Comparison of ENCODE assay signal across 6 worm cellular contexts in genomic region chrX:17066937-17067336, ce11.
TF ChIP-seq lines count a peak whose summit lies in the region.

No protein-coding gene starts in this region.

TF ChIP-seq in whole organism, L1 larva, 84 proteins besides CTCF, POLR2A, EP300 and RAD21:
- TF ChIP-seq lin-35 (GFP tag; optimal IDR thresholded peaks at IDR 0.05; lab: Kevin White, UChicago) (peak in 1 of 2 experiments; percentile 33), nhr-28 (tag; optimal IDR thresholded peaks at IDR 0.05; lab: Kevin White, UChicago) (no peak), lin-14 (GFP tag; optimal IDR thresholded peaks at IDR 0.05; lab: Kevin White, UChicago) (peak; percentile 12), elt-2 (tag; optimal IDR thresholded peaks at IDR 0.05; lab: Kevin White, UChicago) (peak; percentile 79), sox-4 (tag; optimal IDR thresholded peaks at IDR 0.05; lab: Kevin White, UChicago) (no peak), ztf-4 (tag; optimal IDR thresholded peaks at IDR 0.05; lab: Kevin White, UChicago) (no peak)

TF ChIP-seq in whole organism, L2 larva, 48 proteins besides CTCF, POLR2A, EP300 and RAD21:
- TF ChIP-seq blmp-1 (tag; optimal IDR thresholded peaks at IDR 0.05; lab: Kevin White, UChicago; ENCODE audit: insufficient read depth): no peak
- peak; percentile 55 for TF ChIP-seq sma-9 (GFP tag; optimal IDR thresholded peaks at IDR 0.05; lab: Kevin White, UChicago)
- TF ChIP-seq sma-9 (tag; optimal IDR thresholded peaks at IDR 0.05; lab: Kevin White, UChicago): no peak
- peak; percentile 21 for TF ChIP-seq fos-1 (tag; optimal IDR thresholded peaks at IDR 0.05; lab: Kevin White, UChicago)
TF ChIP-seq in whole organism, L2 larva: peak in this region for 2.

TF ChIP-seq in whole organism, L3 larva, 47 proteins besides CTCF, POLR2A, EP300 and RAD21:
- TF ChIP-seq elt-2 (tag; optimal IDR thresholded peaks at IDR 0.05; lab: Kevin White, UChicago): peak; percentile 85
- TF ChIP-seq pha-4 (tag; optimal IDR thresholded peaks at IDR 0.05; lab: Kevin White, UChicago): peak; percentile 23
- TF ChIP-seq pqm-1 (tag; optimal IDR thresholded peaks at IDR 0.05; lab: Kevin White, UChicago): peak; percentile 48
- no peak for TF ChIP-seq ceh-16 (tag; optimal IDR thresholded peaks at IDR 0.05; lab: Kevin White, UChicago)

TF ChIP-seq in whole organism, L4 larva, 104 proteins besides CTCF, POLR2A, EP300 and RAD21:
- peak; percentile 72 for TF ChIP-seq dmd-6 (GFP tag; IDR thresholded peaks at IDR 0.05; lab: Robert Waterston, UW)
- TF ChIP-seq mxl-2 (GFP tag; conservative IDR thresholded peaks at IDR 0.05; lab: Robert Waterston, UW): no peak
- TF ChIP-seq daf-16 (GFP tag; optimal IDR thresholded peaks at IDR 0.05; lab: Kevin White, UChicago): no peak
- TF ChIP-seq daf-16 (tag; optimal IDR thresholded peaks at IDR 0.05; lab: Kevin White, UChicago): peak; percentile 77
- no peak for TF ChIP-seq ces-1 (GFP tag; optimal IDR thresholded peaks at IDR 0.05; lab: Kevin White, UChicago)
- TF ChIP-seq hlh-30 (tag; optimal IDR thresholded peaks at IDR 0.05; lab: Kevin White, UChicago; ENCODE audit: insufficient read depth): peak; percentile 65
- peak; percentile 67 for TF ChIP-seq dve-1 (tag; optimal IDR thresholded peaks at IDR 0.05; lab: Kevin White, UChicago; ENCODE audit: insufficient read depth)
- peak; percentile 34 for TF ChIP-seq hlh-11 (tag; optimal IDR thresholded peaks at IDR 0.05; lab: Kevin White, UChicago)
- no peak for TF ChIP-seq F49E8.2 (tag; optimal IDR thresholded peaks at IDR 0.05; lab: Kevin White, UChicago; ENCODE audit: borderline replicate concordance)
- no peak for TF ChIP-seq lsy-2 (tag; optimal IDR thresholded peaks at IDR 0.05; lab: Kevin White, UChicago)
- peak in 1 of 2 experiments; percentile 32 for TF ChIP-seq mdl-1 (tag; optimal IDR thresholded peaks at IDR 0.05; lab: Kevin White, UChicago)
- TF ChIP-seq aly-2 (tag; optimal IDR thresholded peaks at IDR 0.05; lab: Kevin White, UChicago): no peak
- peak in 1 of 2 experiments; percentile 71 for TF ChIP-seq unc-62 (GFP tag; optimal IDR thresholded peaks at IDR 0.05 in 1 of 2; lab: Kevin White, UChicago)
- TF ChIP-seq unc-62 (tag; optimal IDR thresholded peaks at IDR 0.05; lab: Kevin White, UChicago): no peak
- TF ChIP-seq jun-1 (tag; optimal IDR thresholded peaks at IDR 0.05; lab: Kevin White, UChicago): no peak
- TF ChIP-seq dmd-8 (GFP tag; IDR thresholded peaks at IDR 0.05; lab: Robert Waterston, UW): no peak
- TF ChIP-seq saeg-2 (GFP tag; IDR thresholded peaks at IDR 0.05; lab: Robert Waterston, UW): no peak
- TF ChIP-seq nhr-28 (tag; optimal IDR thresholded peaks at IDR 0.05; lab: Kevin White, UChicago): peak; percentile 51
- TF ChIP-seq F44E2.7 (GFP tag; IDR thresholded peaks at IDR 0.05; lab: Robert Waterston, UW): no peak
- TF ChIP-seq lin-15B (tag; optimal IDR thresholded peaks at IDR 0.05; lab: Kevin White, UChicago): no peak
- TF ChIP-seq ctbp-1 (GFP tag; IDR thresholded peaks at IDR 0.05; lab: Robert Waterston, UW): no peak
- peak; percentile 68 for TF ChIP-seq pqm-1 (tag; optimal IDR thresholded peaks at IDR 0.05; lab: Kevin White, UChicago)
- TF ChIP-seq php-3 (GFP tag; IDR thresholded peaks at IDR 0.05; lab: Robert Waterston, UW): 0 out of 2 replicates have a peak, but pooled peaks have one; percentile 37
- no peak for TF ChIP-seq nhr-48 (tag; optimal IDR thresholded peaks at IDR 0.05; lab: Kevin White, UChicago)
- TF ChIP-seq lin-1 (GFP tag; IDR thresholded peaks at IDR 0.05; lab: Robert Waterston, UW): no peak
- TF ChIP-seq spr-3 (GFP tag; optimal IDR thresholded peaks at IDR 0.05; lab: Kevin White, UChicago): no peak

TF ChIP-seq in whole organism, late embryonic, 69 proteins besides CTCF, POLR2A, EP300 and RAD21:
- TF ChIP-seq sox-2 (GFP tag; IDR thresholded peaks at IDR 0.05; lab: Robert Waterston, UW) (no peak), elt-2 (tag; optimal IDR thresholded peaks at IDR 0.05; lab: Kevin White, UChicago) (peak; percentile 29)

TF ChIP-seq in whole organism, young adult, 124 proteins besides CTCF, POLR2A, EP300 and RAD21:
- TF ChIP-seq mel-28 (tag; optimal IDR thresholded peaks at IDR 0.05; lab: Kevin White, UChicago; ENCODE audit: borderline replicate concordance): no peak
- no peak for TF ChIP-seq ets-4 (GFP tag; optimal IDR thresholded peaks at IDR 0.05; lab: Kevin White, UChicago)
- 0 out of 2 replicates have a peak, but pooled peaks have one; percentile 43 for TF ChIP-seq dox-1 (GFP tag; IDR thresholded peaks at IDR 0.05; lab: Robert Waterston, UW)
- no peak for TF ChIP-seq cebp-1 (GFP tag; IDR thresholded peaks at IDR 0.05; lab: Robert Waterston, UW)
- peak; percentile 43 for TF ChIP-seq cebp-1 (tag; optimal IDR thresholded peaks at IDR 0.05; lab: Kevin White, UChicago)
- TF ChIP-seq nhr-80 (tag; optimal IDR thresholded peaks at IDR 0.05; lab: Kevin White, UChicago): peak; percentile 64
- TF ChIP-seq sptf-2 (GFP tag; optimal IDR thresholded peaks at IDR 0.05; lab: Kevin White, UChicago): no peak
TF ChIP-seq in whole organism, young adult: peak in this region for 3.
